Worm (Caenorhabditis elegans) whole organism, midembryonic: ENCODE data around the gene C18E9.7.

ENCODE experiments used
- flt-1 ChIP-seq: fragments of 200-800 bp; sonication (Bioruptor generic); IDR thresholded peaks from 2 replicates; pipeline ENCODE4 v1.3.6; 2022; ENCODE audit warnings: missing genetic modification characterization, missing compliant biosample characterization
- klf-2 ChIP-seq: fragments of 200-800 bp; sonication (Bioruptor generic); conservative IDR thresholded peaks from 2 replicates; pipeline ENCODE4 v1.3.6; 2022; ENCODE audit warnings: missing genetic modification reagents, missing genetic modification characterization, missing compliant biosample characterization
- med-1 ChIP-seq: sonication (generic microtip); optimal IDR thresholded peaks from 2 replicates; lab custom pipeline; 2017; ENCODE audit warnings: missing genetic modification characterization, mild to moderate bottlenecking, missing compliant biosample characterization, antibody characterized with exemption, missing genetic modification reagents; ENCODE audit not compliant: insufficient read depth
- ref-1 ChIP-seq: fragments of 200-800 bp; sonication (Bioruptor generic); conservative IDR thresholded peaks from 2 replicates; pipeline ENCODE4 v1.3.6; 2022; ENCODE audit warnings: missing genetic modification reagents, missing genetic modification characterization, missing compliant biosample characterization

DNA sequence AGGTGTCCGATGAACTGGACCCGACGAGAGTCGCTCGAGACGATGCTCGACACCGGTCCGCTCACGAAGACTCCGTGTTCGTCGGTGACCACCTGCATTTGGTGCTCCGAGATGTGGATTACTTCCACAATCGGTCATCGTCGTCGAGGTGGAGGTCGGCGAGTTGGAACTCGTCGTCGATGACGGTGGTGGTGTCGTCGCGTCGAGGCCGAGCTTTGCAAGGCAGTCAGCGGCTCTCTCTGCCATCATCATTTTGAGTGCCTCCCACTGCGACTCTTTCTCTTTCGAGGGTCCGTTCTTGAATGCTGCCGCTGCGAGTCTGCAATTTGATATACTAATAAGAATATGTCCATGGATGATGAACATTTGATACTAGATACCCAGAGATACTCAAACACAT, 25.2 kb upstream of the C18E9.7 start:
- TF ChIP-seq flt-1 (no peak), med-1 (GFP tag; lab: Kevin White, UChicago) (no peak), klf-2 (GFP tag; lab: Robert Waterston, UW) (no peak), ref-1 (GFP tag; lab: Robert Waterston, UW) (no peak)
